Fruit fly (Drosophila melanogaster) whole organism, embryonic: ENCODE results near the gene Ir31a.

Experiments used
- BEAF-32 ChIP-seq: fragments of 200-800 bp; sonication (Bioruptor generic); optimal IDR thresholded peaks from 3 replicates; lab custom pipeline; 2017; ENCODE audit warnings: missing biosample characterization, missing genetic modification characterization, mild to moderate bottlenecking, moderate library complexity, missing genetic modification reagents
- CG1024 ChIP-seq: fragments of 200-800 bp; sonication (Bioruptor generic); IDR thresholded peaks from 2 replicates; pipeline ENCODE4 v1.3.6; 2022; ENCODE audit warnings: missing biosample characterization, missing genetic modification characterization
- CG10959 ChIP-seq: fragments of 200-800 bp; sonication (Bioruptor generic); IDR thresholded peaks from 2 replicates; pipeline ENCODE4 v1.3.6; 2022; ENCODE audit warnings: missing biosample characterization, missing genetic modification characterization
- CG11696 ChIP-seq: fragments of 200-800 bp; sonication (Bioruptor generic); IDR thresholded peaks from 2 replicates; pipeline ENCODE4 v1.3.6; 2022; ENCODE audit warnings: missing biosample characterization, missing genetic modification characterization
- CG11723 ChIP-seq: fragments of 200-800 bp; sonication (Bioruptor generic); optimal IDR thresholded peaks from 2 replicates; lab custom pipeline; 2017; ENCODE audit warnings: missing biosample characterization, mild to moderate bottlenecking, missing genetic modification characterization
- CG12155 ChIP-seq: fragments of 200-800 bp; sonication (Bioruptor generic); optimal IDR thresholded peaks from 3 replicates; lab custom pipeline; 2016; ENCODE audit warnings: missing biosample characterization, missing genetic modification characterization
- CG14050 ChIP-seq: fragments of 200-800 bp; sonication (Bioruptor generic); IDR thresholded peaks from 3 replicates; pipeline ENCODE4 v1.3.6; 2022; ENCODE audit warnings: missing biosample characterization, missing genetic modification characterization
- CG14667 ChIP-seq: fragments of 200-800 bp; sonication (Bioruptor generic); IDR thresholded peaks from 2 replicates; pipeline ENCODE4 v1.3.6; 2022; ENCODE audit warnings: missing biosample characterization, missing genetic modification characterization
- CG14710 ChIP-seq: fragments of 200-800 bp; sonication (Bioruptor generic); optimal IDR thresholded peaks from 3 replicates; lab custom pipeline; 2019; ENCODE audit warnings: missing biosample characterization, mild to moderate bottlenecking, missing genetic modification characterization, moderate library complexity
- CG15073 ChIP-seq: fragments of 200-800 bp; sonication (Bioruptor generic); optimal IDR thresholded peaks from 2 replicates; lab custom pipeline; 2016; ENCODE audit warnings: missing biosample characterization, missing genetic modification characterization
- CG15479 ChIP-seq: fragments of 200-800 bp; sonication (Bioruptor generic); optimal IDR thresholded peaks from 3 replicates; lab custom pipeline; 2019; ENCODE audit warnings: missing biosample characterization, mild to moderate bottlenecking, missing genetic modification characterization, moderate library complexity
- CG17328 ChIP-seq: fragments of 200-800 bp; sonication (Bioruptor generic); IDR thresholded peaks from 2 replicates; pipeline ENCODE4 v1.3.6; 2022; ENCODE audit warnings: missing biosample characterization, missing genetic modification characterization
- CG17612 ChIP-seq: fragments of 200-800 bp; sonication (Bioruptor generic); IDR thresholded peaks from 2 replicates; pipeline ENCODE4 v1.3.6; 2022; ENCODE audit warnings: missing biosample characterization, missing genetic modification characterization
- CG1832 ChIP-seq: fragments of 200-800 bp; sonication (Bioruptor generic); optimal IDR thresholded peaks from 2 replicates; lab custom pipeline; 2017; ENCODE audit warnings: missing biosample characterization, mild to moderate bottlenecking, missing genetic modification characterization, inconsistent platforms
- CG2120 ChIP-seq: fragments of 200-800 bp; sonication (Bioruptor generic); optimal IDR thresholded peaks from 3 replicates; lab custom pipeline; 2016; ENCODE audit warnings: missing biosample characterization, missing genetic modification characterization
- CG2199 ChIP-seq: fragments of 200-800 bp; sonication (Bioruptor generic); IDR thresholded peaks from 3 replicates; pipeline ENCODE4 v1.3.6; 2022; ENCODE audit warnings: missing biosample characterization, missing genetic modification characterization
- CG2202 ChIP-seq: fragments of 200-800 bp; sonication (Bioruptor generic); optimal IDR thresholded peaks from 2 replicates; lab custom pipeline; 2018; ENCODE audit warnings: missing biosample characterization, mild to moderate bottlenecking, missing genetic modification characterization
- CG34376 ChIP-seq: fragments of 200-800 bp; sonication (Bioruptor generic); optimal IDR thresholded peaks from 2 replicates; lab custom pipeline; 2018; ENCODE audit warnings: missing biosample characterization, mild to moderate bottlenecking, missing genetic modification characterization
- CG3838 ChIP-seq: fragments of 200-800 bp; sonication (Bioruptor generic); optimal IDR thresholded peaks from 3 replicates; lab custom pipeline; 2016; ENCODE audit warnings: missing biosample characterization, missing genetic modification characterization
- CG7271 ChIP-seq: fragments of 200-800 bp; sonication (Bioruptor generic); optimal IDR thresholded peaks from 2 replicates; lab custom pipeline; 2018; ENCODE audit warnings: missing biosample characterization, mild to moderate bottlenecking, missing genetic modification characterization, moderate library complexity
- Chrac-16 ChIP-seq: fragments of 200-800 bp; sonication (Bioruptor generic); optimal IDR thresholded peaks from 3 replicates; lab custom pipeline; 2016; ENCODE audit warnings: missing biosample characterization, missing genetic modification characterization
- Elba2 ChIP-seq: fragments of 200-800 bp; sonication (Bioruptor generic); optimal IDR thresholded peaks from 3 replicates; lab custom pipeline; 2016; ENCODE audit warnings: missing biosample characterization, missing genetic modification characterization
- H15 ChIP-seq: fragments of 200-800 bp; sonication (Bioruptor generic); IDR thresholded peaks from 3 replicates; pipeline ENCODE4 v1.3.6; 2022; ENCODE audit warnings: missing biosample characterization, missing genetic modification characterization
- HLH54F ChIP-seq: fragments of 200-800 bp; sonication (Bioruptor generic); optimal IDR thresholded peaks from 3 replicates; lab custom pipeline; 2016; ENCODE audit warnings: missing biosample characterization, missing genetic modification characterization
- HLHmδ ChIP-seq: fragments of 200-800 bp; sonication (Bioruptor generic); optimal IDR thresholded peaks from 2 replicates; lab custom pipeline; 2018; ENCODE audit warnings: missing biosample characterization, mild to moderate bottlenecking, missing genetic modification characterization, moderate library complexity
- Jarid2 ChIP-seq: fragments of 200-800 bp; sonication (Bioruptor generic); optimal IDR thresholded peaks from 3 replicates; lab custom pipeline; 2017; ENCODE audit warnings: mild to moderate bottlenecking, missing biosample characterization, missing genetic modification reagents, missing genetic modification characterization
- MESR4 ChIP-seq: fragments of 200-800 bp; sonication (Bioruptor generic); optimal IDR thresholded peaks from 2 replicates; lab custom pipeline; 2018; ENCODE audit warnings: missing biosample characterization, mild to moderate bottlenecking, missing genetic modification characterization, moderate library complexity
- Opbp ChIP-seq: fragments of 200-800 bp; sonication (Bioruptor generic); IDR thresholded peaks from 3 replicates; pipeline ENCODE4 v1.3.6; 2022; ENCODE audit warnings: missing biosample characterization, missing genetic modification characterization; ENCODE audit not compliant: partially characterized antibody
- Stat92E ChIP-seq, 3 experiments: fragments of >200 bp in 2 of 3; fragments of 200-800 bp in 1 of 3; sonication (Bioruptor generic) in 1 of 3; optimal IDR thresholded peaks; 2 replicates each; lab custom pipeline; 2017 to 2019; ENCODE audit warnings: missing biosample characterization in 3 of 3, missing genetic modification characterization in 3 of 3, mild to moderate bottlenecking in 1 of 3, moderate library complexity in 1 of 3
- TFAM ChIP-seq: fragments of 200-800 bp; sonication (Bioruptor generic); optimal IDR thresholded peaks from 2 replicates; lab custom pipeline; 2017; ENCODE audit warnings: missing biosample characterization, missing genetic modification characterization, inconsistent platforms
- ash1 ChIP-seq: fragments of 200-800 bp; sonication (Bioruptor generic); optimal IDR thresholded peaks from 2 replicates; lab custom pipeline; 2018; ENCODE audit warnings: missing biosample characterization, mild to moderate bottlenecking, missing genetic modification characterization
- ci ChIP-seq: fragments of 200-800 bp; sonication (Bioruptor generic); IDR thresholded peaks from 3 replicates; pipeline ENCODE4 v1.3.6; 2022; ENCODE audit warnings: missing biosample characterization, missing genetic modification characterization
- dmrt11E ChIP-seq: fragments of 200-800 bp; sonication (Bioruptor generic); optimal IDR thresholded peaks from 3 replicates; lab custom pipeline; 2018; ENCODE audit warnings: missing biosample characterization, mild to moderate bottlenecking, missing genetic modification characterization, moderate library complexity
- emc ChIP-seq: fragments of 200-800 bp; sonication (Bioruptor generic); optimal IDR thresholded peaks from 2 replicates; lab custom pipeline; 2016; ENCODE audit warnings: missing biosample characterization, missing genetic modification characterization
- exex ChIP-seq: fragments of 200-800 bp; sonication (Bioruptor generic); optimal IDR thresholded peaks from 4 replicates; lab custom pipeline; 2018; ENCODE audit warnings: missing biosample characterization, mild to moderate bottlenecking, missing genetic modification characterization, moderate library complexity
- gsb ChIP-seq: fragments of 200-800 bp; sonication (Bioruptor generic); IDR thresholded peaks from 2 replicates; pipeline ENCODE4 v1.3.6; 2022; ENCODE audit warnings: missing biosample characterization, missing genetic modification characterization
- seq ChIP-seq: fragments of 200-800 bp; sonication (Bioruptor generic); IDR thresholded peaks from 2 replicates; pipeline ENCODE4 v1.3.6; 2022; ENCODE audit warnings: missing biosample characterization, missing genetic modification characterization
- sna ChIP-seq: fragments of 200-800 bp; sonication (Bioruptor generic); IDR thresholded peaks from 2 replicates; pipeline ENCODE4 v1.3.6; 2022; ENCODE audit warnings: missing biosample characterization, missing genetic modification characterization; ENCODE audit not compliant: partially characterized antibody
- sug ChIP-seq: fragments of 200-800 bp; optimal IDR thresholded peaks from 2 replicates; lab custom pipeline; 2019; ENCODE audit warnings: missing biosample characterization, mild to moderate bottlenecking, missing genetic modification characterization, moderate library complexity
- tio ChIP-seq: fragments of 200-800 bp; sonication (Bioruptor generic); optimal IDR thresholded peaks from 2 replicates; lab custom pipeline; 2017; ENCODE audit warnings: missing biosample characterization, missing genetic modification characterization, inconsistent platforms
- z ChIP-seq: fragments of 200-800 bp; sonication (Bioruptor generic); IDR thresholded peaks from 3 replicates; pipeline ENCODE4 v1.3.6; 2022; ENCODE audit warnings: missing biosample characterization, missing genetic modification characterization
- zf30C ChIP-seq: fragments of 200-800 bp; sonication (Bioruptor generic); optimal IDR thresholded peaks from 3 replicates; lab custom pipeline; 2018; ENCODE audit warnings: missing biosample characterization, mild to moderate bottlenecking, missing genetic modification characterization
- zfh1 ChIP-seq: fragments of 200-800 bp; sonication (Bioruptor generic); IDR thresholded peaks from 3 replicates; pipeline ENCODE4 v1.3.6; 2022; ENCODE audit warnings: missing biosample characterization, missing genetic modification characterization

Gene Ir31a

dm6 chr2L:10442048-10442790 lies 36.9 kb downstream of the Ir31a start, which contains the start of gene loh (continued):
- TF ChIP-seq seq (GFP tag; lab: Robert Waterston, UW) (0 out of 2 replicates have a peak, but pooled peaks have one; percentile 22), CG14710 (tag; lab: Kevin White, UChicago) (peak; percentile 75), CG1024 (GFP tag; lab: Robert Waterston, UW) (0 out of 2 replicates have a peak, but pooled peaks have one; percentile 24), CG3838 (no peak), CG15073 (GFP tag; lab: Kevin White, UChicago) (no peak), gsb (GFP tag; lab: Robert Waterston, UW) (no peak), zfh1 (GFP tag; lab: Robert Waterston, UW) (0 out of 3 replicates have a peak, but pooled peaks have one; percentile 40), CG14667 (GFP tag; lab: Robert Waterston, UW) (no peak; the same call in 1 of the 2 replicates), zf30C (no peak), CG14050 (GFP tag; lab: Robert Waterston, UW) (no peak), CG12155 (GFP tag; lab: Kevin White, UChicago) (no peak)

- TF ChIP-seq HLHmδ (GFP tag; lab: Kevin White, UChicago) (no peak), CG10959 (GFP tag; lab: Robert Waterston, UW) (no peak), sna (no peak), ci (GFP tag; lab: Robert Waterston, UW) (no peak), H15 (GFP tag; lab: Robert Waterston, UW) (no peak), CG2202 (tag; lab: Kevin White, UChicago) (no peak), emc (no peak), CG17328 (GFP tag; lab: Robert Waterston, UW) (no peak), exex (tag; lab: Kevin White, UChicago) (no peak), ash1 (GFP tag; lab: Kevin White, UChicago) (no peak), Elba2 (GFP tag; lab: Kevin White, UChicago) (no peak), CG17612 (GFP tag; lab: Robert Waterston, UW) (no peak), tio (GFP tag; lab: Kevin White, UChicago) (no peak), CG11723 (GFP tag; lab: Kevin White, UChicago) (no peak), CG7271 (no peak), dmrt11E (tag; lab: Kevin White, UChicago) (no peak), CG2120 (GFP tag; lab: Kevin White, UChicago) (no peak)
Measured at dm6 chr2L:10452296-10452695, 46.9 kb downstream of the Ir31a start, which contains the start of gene ppk10. TSS of gene ppk10 (minus strand) at chr2L:10452396.

- peak; percentile 75 for TF ChIP-seq sug
- TF ChIP-seq CG2199 (GFP tag; lab: Robert Waterston, UW), result 0 out of 3 replicates have a peak, but pooled peaks have one; percentile 56
- peak; percentile 80 for TF ChIP-seq exex (tag; lab: Kevin White, UChicago)
- no peak for TF ChIP-seq CG11696 (GFP tag; lab: Robert Waterston, UW)
Measured at dm6 chr2L:10455944-10456520, 50.7 kb downstream of the Ir31a start.

dm6 chr2L:10457191-10457899 lies 52.0 kb downstream of the Ir31a start, which contains the start of the genes LManI and LManII:
TSS of gene LManI (minus strand) at chr2L:10457241.
TSS of gene LManII (plus strand) at chr2L:10457658.
- TF ChIP-seq HLH54F (GFP tag; lab: Kevin White, UChicago) (no peak), BEAF-32 (no peak), CG1832 (no peak), Opbp (GFP tag; lab: Robert Waterston, UW) (no peak), MESR4 (GFP tag; lab: Kevin White, UChicago) (no peak), Stat92E (GFP tag; optimal IDR thresholded peaks at IDR 0.05; lab: Kevin White, UChicago) (peak in 1 of 3 experiments; percentile 19), TFAM (GFP tag; lab: Kevin White, UChicago) (no peak), z (GFP tag; lab: Robert Waterston, UW) (0 out of 3 replicates have a peak, but pooled peaks have one; percentile 54), Jarid2 (GFP tag; lab: Kevin White, UChicago) (peak; percentile 74), CG15479 (GFP tag; lab: Kevin White, UChicago) (peak; percentile 47), Chrac-16 (no peak), CG34376 (GFP tag; lab: Kevin White, UChicago) (peak; percentile 9)
